Worm (Caenorhabditis elegans) whole organism, L1 larva: ENCODE results near the gene bath-31.

ENCODE experiments used
- ama-1 ChIP-seq: fragments of 150-350 bp; optimal IDR thresholded peaks from 2 replicates; lab custom pipeline; 2014
- blmp-1 ChIP-seq: fragments of 150-350 bp; optimal IDR thresholded peaks from 2 replicates; lab custom pipeline; 2014; ENCODE audit warnings: missing biosample characterization, missing genetic modification characterization
- efl-1 ChIP-seq, 4 experiments: fragments of 150-350 bp; optimal IDR thresholded peaks in 3 of 4; peaks in 1 of 4; 1 replicate in 1 of 4; 2 replicates in 3 of 4; lab custom pipeline; 2014; ENCODE audit warnings: missing biosample characterization in 2 of 4, missing genetic modification characterization in 2 of 4, missing genetic modification reagents in 2 of 4
- elt-3 ChIP-seq, 6 experiments: fragments of 150-350 bp in 1 of 6; sonication (generic microtip); optimal IDR thresholded peaks; 2 replicates each; lab custom pipeline; 2017 to 2018; ENCODE audit warnings: missing biosample characterization in 6 of 6, missing genetic modification characterization in 6 of 6, inconsistent platforms in 1 of 6
- fkh-10 ChIP-seq: sonication (generic microtip); optimal IDR thresholded peaks from 2 replicates; lab custom pipeline; 2017; ENCODE audit warnings: missing biosample characterization, missing genetic modification reagents, missing genetic modification characterization
- nhr-28 ChIP-seq: fragments of 150-350 bp; optimal IDR thresholded peaks from 2 replicates; lab custom pipeline; 2014; ENCODE audit warnings: missing biosample characterization, missing genetic modification characterization
- nhr-76 ChIP-seq: sonication (generic microtip); optimal IDR thresholded peaks from 2 replicates; lab custom pipeline; 2017; ENCODE audit warnings: missing biosample characterization, missing genetic modification characterization
- nhr-84 ChIP-seq: sonication (generic microtip); optimal IDR thresholded peaks from 2 replicates; lab custom pipeline; 2017; ENCODE audit warnings: missing biosample characterization, missing genetic modification characterization
- nhr-90 ChIP-seq: sonication (generic microtip); optimal IDR thresholded peaks from 2 replicates; lab custom pipeline; 2016; ENCODE audit warnings: mild to moderate bottlenecking, missing genetic modification characterization, missing compliant biosample characterization; ENCODE audit not compliant: poor library complexity
- pax-3 ChIP-seq: fragments of 200-800 bp; sonication (Bioruptor generic); optimal IDR thresholded peaks from 2 replicates; lab custom pipeline; 2018; ENCODE audit warnings: mild to moderate bottlenecking, missing genetic modification characterization, moderate library complexity, missing compliant biosample characterization
- snpc-4 ChIP-seq: fragments of 150-350 bp; optimal IDR thresholded peaks from 2 replicates; lab custom pipeline; 2014; ENCODE audit warnings: missing biosample characterization, missing genetic modification characterization
- unc-86 ChIP-seq: sonication (generic microtip); optimal IDR thresholded peaks from 2 replicates; lab custom pipeline; 2016; ENCODE audit warnings: missing genetic modification characterization, missing compliant biosample characterization
- zag-1 ChIP-seq: fragments of 150-350 bp; optimal IDR thresholded peaks from 2 replicates; lab custom pipeline; 2014; ENCODE audit warnings: missing biosample characterization, missing genetic modification characterization

DNA sequence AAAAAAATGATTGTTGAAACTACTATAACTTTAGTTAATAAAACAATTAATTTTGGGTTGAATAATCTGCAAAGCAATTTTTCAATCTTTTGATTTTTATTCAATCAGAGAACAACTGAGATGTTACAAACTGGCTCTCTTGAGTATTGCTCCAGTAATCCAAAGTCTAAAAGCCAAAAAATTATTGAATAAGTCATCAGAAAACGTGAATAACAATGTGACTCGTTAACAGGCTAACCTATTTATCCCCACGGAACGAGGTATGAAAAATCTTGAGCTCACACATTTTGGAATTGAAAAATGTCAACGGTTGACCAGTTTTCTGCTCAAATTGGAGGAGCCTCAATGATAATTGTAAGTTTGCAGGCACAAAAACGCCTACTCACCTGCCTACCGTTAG is 25.7 kb downstream of the bath-31 start, which contains the start of gene srx-111:
- TF ChIP-seq snpc-4 (no peak), zag-1 (no peak), nhr-28 (no peak), blmp-1 (tag; lab: Kevin White, UChicago) (no peak), nhr-76 (no peak), ama-1 (no peak), nhr-84 (no peak), nhr-90 (tag; lab: Kevin White, UChicago) (no peak), pax-3 (tag; lab: Kevin White, UChicago) (no peak), unc-86 (no peak), elt-3 (tag; optimal IDR thresholded peaks at IDR 0.05; lab: Kevin White, UChicago) (no peak), fkh-10 (GFP tag; lab: Kevin White, UChicago) (no peak), efl-1 (optimal IDR thresholded peaks at IDR 0.05; lab: Kevin White, UChicago) (no peak), efl-1 (GFP tag; optimal IDR thresholded peaks at IDR 0.05 in 1 of 2; lab: Kevin White, UChicago) (no peak)
